Fruit fly (Drosophila melanogaster) whole organism, prepupa: ENCODE results near the gene CG17187.

Experiments used
- CG10669 ChIP-seq: fragments of 200-800 bp; sonication (Bioruptor generic); optimal IDR thresholded peaks from 3 replicates; lab custom pipeline; 2018; ENCODE audit warnings: missing biosample characterization, mild to moderate bottlenecking, missing genetic modification characterization, moderate library complexity
- CG15336 ChIP-seq: fragments of 200-800 bp; sonication (Bioruptor generic); IDR thresholded peaks from 2 replicates; pipeline ENCODE4 v1.3.6; 2022; ENCODE audit warnings: missing biosample characterization, missing genetic modification characterization
- CG1621 ChIP-seq: fragments of 200-800 bp; sonication (Bioruptor generic); optimal IDR thresholded peaks from 3 replicates; lab custom pipeline; 2018; ENCODE audit warnings: missing biosample characterization, mild to moderate bottlenecking, missing genetic modification characterization
- CG16779 ChIP-seq: fragments of 200-800 bp; sonication (Bioruptor generic); optimal IDR thresholded peaks from 3 replicates; lab custom pipeline; 2017; ENCODE audit warnings: missing biosample characterization, mild to moderate bottlenecking, missing genetic modification characterization
- CG3032 ChIP-seq: fragments of 200-800 bp; optimal IDR thresholded peaks from 2 replicates; lab custom pipeline; 2019; ENCODE audit warnings: missing biosample characterization, mild to moderate bottlenecking, missing genetic modification characterization, moderate library complexity
- CG31627 ChIP-seq: fragments of 200-800 bp; sonication (Bioruptor generic); optimal IDR thresholded peaks from 3 replicates; lab custom pipeline; 2016; ENCODE audit warnings: missing biosample characterization, missing genetic modification characterization
- CG34406 ChIP-seq: fragments of 200-800 bp; sonication (Bioruptor generic); optimal IDR thresholded peaks from 3 replicates; lab custom pipeline; 2016; ENCODE audit warnings: missing biosample characterization, missing genetic modification characterization
- CG3919 ChIP-seq: fragments of 200-800 bp; sonication (Bioruptor generic); optimal IDR thresholded peaks from 3 replicates; lab custom pipeline; 2016; ENCODE audit warnings: missing biosample characterization, missing genetic modification characterization
- CG6276 ChIP-seq: fragments of 200-800 bp; sonication (Bioruptor generic); optimal IDR thresholded peaks from 2 replicates; lab custom pipeline; 2017; ENCODE audit warnings: missing biosample characterization, mild to moderate bottlenecking, missing genetic modification characterization
- CG6792 ChIP-seq: fragments of 200-800 bp; sonication (Bioruptor generic); optimal IDR thresholded peaks from 3 replicates; lab custom pipeline; 2016; ENCODE audit warnings: missing biosample characterization, missing genetic modification characterization
- CG6808 ChIP-seq: fragments of 200-800 bp; sonication (Bioruptor generic); optimal IDR thresholded peaks from 3 replicates; lab custom pipeline; 2017; ENCODE audit warnings: missing biosample characterization, missing genetic modification characterization, mild to moderate bottlenecking, moderate library complexity, missing genetic modification reagents
- CG6854 ChIP-seq: fragments of 200-800 bp; sonication (Bioruptor generic); optimal IDR thresholded peaks from 2 replicates; lab custom pipeline; 2017; ENCODE audit warnings: missing biosample characterization, mild to moderate bottlenecking, missing genetic modification characterization
- CG7368 ChIP-seq: fragments of 200-800 bp; sonication (Bioruptor generic); optimal IDR thresholded peaks from 3 replicates; lab custom pipeline; 2016; ENCODE audit warnings: missing biosample characterization, missing genetic modification characterization
- CG8319 ChIP-seq: fragments of 200-800 bp; sonication (Bioruptor generic); optimal IDR thresholded peaks from 3 replicates; lab custom pipeline; 2016; ENCODE audit warnings: missing biosample characterization, missing genetic modification characterization
- CG8632 ChIP-seq: fragments of 200-800 bp; sonication (Bioruptor generic); optimal IDR thresholded peaks from 3 replicates; lab custom pipeline; 2016; ENCODE audit warnings: missing biosample characterization, missing genetic modification characterization
- Eip75B ChIP-seq: fragments of 200-800 bp; sonication (Bioruptor generic); optimal IDR thresholded peaks from 3 replicates; lab custom pipeline; 2016; ENCODE audit warnings: missing biosample characterization, missing genetic modification characterization
- Eip78C ChIP-seq: fragments of 200-800 bp; sonication (Bioruptor generic); peaks from one replicate; lab custom pipeline; 2016; ENCODE audit warnings: missing biosample characterization, missing genetic modification characterization
- Eip93F ChIP-seq: fragments of 200-800 bp; sonication (Bioruptor generic); optimal IDR thresholded peaks from 2 replicates; lab custom pipeline; 2016; ENCODE audit warnings: missing biosample characterization, mild to moderate bottlenecking, missing genetic modification characterization
- Ets21C ChIP-seq: fragments of 200-800 bp; sonication (Bioruptor generic); optimal IDR thresholded peaks from 3 replicates; lab custom pipeline; 2016; ENCODE audit warnings: missing biosample characterization, missing genetic modification characterization
- Ets96B ChIP-seq: fragments of 200-800 bp; optimal IDR thresholded peaks from 2 replicates; lab custom pipeline; 2019; ENCODE audit warnings: missing biosample characterization, mild to moderate bottlenecking, missing genetic modification characterization, moderate library complexity
- Gug ChIP-seq: fragments of 200-800 bp; sonication (Bioruptor generic); IDR thresholded peaks from 2 replicates; pipeline ENCODE4 v1.3.6; 2022; ENCODE audit warnings: missing biosample characterization, missing genetic modification characterization
- Hr38 ChIP-seq: sonication (Bioruptor generic); optimal IDR thresholded peaks from 2 replicates; lab custom pipeline; 2016; ENCODE audit warnings: missing biosample characterization, missing genetic modification characterization
- Lpt ChIP-seq: fragments of 200-800 bp; sonication (Bioruptor generic); optimal IDR thresholded peaks from 3 replicates; lab custom pipeline; 2016; ENCODE audit warnings: missing biosample characterization, missing genetic modification characterization
- Met ChIP-seq: fragments of 200-800 bp; sonication (Bioruptor generic); optimal IDR thresholded peaks from 3 replicates; lab custom pipeline; 2016; ENCODE audit warnings: missing biosample characterization, missing genetic modification characterization
- Smox ChIP-seq: fragments of 200-800 bp; sonication (Bioruptor generic); optimal IDR thresholded peaks from 3 replicates; lab custom pipeline; 2016; ENCODE audit warnings: missing biosample characterization, missing genetic modification characterization
- Sox14 ChIP-seq: fragments of 200-800 bp; sonication (Bioruptor generic); optimal IDR thresholded peaks from 3 replicates; lab custom pipeline; 2016; ENCODE audit warnings: missing biosample characterization, missing genetic modification characterization
- cyc ChIP-seq: fragments of 200-800 bp; sonication (Bioruptor generic); optimal IDR thresholded peaks from 3 replicates; lab custom pipeline; 2016; ENCODE audit warnings: missing biosample characterization, missing genetic modification characterization
- dac ChIP-seq: fragments of 200-800 bp; sonication (Bioruptor generic); optimal IDR thresholded peaks from 2 replicates; lab custom pipeline; 2017; ENCODE audit warnings: missing biosample characterization, mild to moderate bottlenecking, missing genetic modification characterization
- eg ChIP-seq: fragments of 200-800 bp; sonication (Bioruptor generic); IDR thresholded peaks from 3 replicates; pipeline ENCODE4 v1.3.6; 2022; ENCODE audit warnings: missing biosample characterization, missing genetic modification characterization
- esn ChIP-seq: fragments of 200-800 bp; sonication (Bioruptor generic); optimal IDR thresholded peaks from 2 replicates; lab custom pipeline; 2016; ENCODE audit warnings: missing biosample characterization, mild to moderate bottlenecking, missing genetic modification characterization, moderate library complexity
- fd59A ChIP-seq: fragments of 200-800 bp; sonication (Bioruptor generic); optimal IDR thresholded peaks from 2 replicates; lab custom pipeline; 2017; ENCODE audit warnings: missing biosample characterization, mild to moderate bottlenecking, missing genetic modification characterization, missing genetic modification reagents
- fd85E ChIP-seq: fragments of 200-800 bp; sonication (Bioruptor generic); optimal IDR thresholded peaks from 3 replicates; lab custom pipeline; 2016; ENCODE audit warnings: missing biosample characterization, missing genetic modification characterization
- fkh ChIP-seq: fragments of 200-800 bp; sonication (Bioruptor generic); optimal IDR thresholded peaks from 3 replicates; lab custom pipeline; 2017; ENCODE audit warnings: missing biosample characterization, mild to moderate bottlenecking, missing genetic modification characterization, moderate library complexity
- lz ChIP-seq: fragments of 200-800 bp; sonication (Bioruptor generic); optimal IDR thresholded peaks from 3 replicates; lab custom pipeline; 2016; ENCODE audit warnings: missing biosample characterization, missing genetic modification characterization
- net ChIP-seq: fragments of 200-800 bp; sonication (Bioruptor generic); optimal IDR thresholded peaks from 3 replicates; lab custom pipeline; 2016; ENCODE audit warnings: missing biosample characterization, missing genetic modification characterization
- pdm3 ChIP-seq: fragments of 200-800 bp; sonication (Bioruptor generic); optimal IDR thresholded peaks from 3 replicates; lab custom pipeline; 2016; ENCODE audit warnings: missing biosample characterization, missing genetic modification characterization
- salr ChIP-seq, 2 experiments: fragments of 200-800 bp; sonication (Bioruptor generic); optimal IDR thresholded peaks; 3 replicates each; lab custom pipeline; 2016 to 2018; ENCODE audit warnings: missing biosample characterization in 2 of 2, missing genetic modification characterization in 2 of 2, mild to moderate bottlenecking in 1 of 2
- spab ChIP-seq: fragments of 200-800 bp; sonication (Bioruptor generic); optimal IDR thresholded peaks from 2 replicates; lab custom pipeline; 2017; ENCODE audit warnings: missing biosample characterization, mild to moderate bottlenecking, missing genetic modification characterization, missing genetic modification reagents
- vri ChIP-seq: fragments of 200-800 bp; sonication (Bioruptor generic); optimal IDR thresholded peaks from 3 replicates; lab custom pipeline; 2016; ENCODE audit warnings: missing biosample characterization, mild to moderate bottlenecking, missing genetic modification characterization

The CG17187 gene

dm6 chr3R:11221437-11222230 lies 10.0 kb downstream of the CG17187 start, which contains the start of the genes CG6693 and RpL3 (continued):
- peak; percentile 81 for TF ChIP-seq esn (GFP tag; lab: Kevin White, UChicago)
- TF ChIP-seq CG3919 = peak; percentile 76
- TF ChIP-seq CG7368 (GFP tag; lab: Kevin White, UChicago) = peak; percentile 59
- no peak for TF ChIP-seq dac (GFP tag; lab: Kevin White, UChicago)
- peak; percentile 28 for TF ChIP-seq Ets21C
- no peak for TF ChIP-seq CG6276 (GFP tag; lab: Kevin White, UChicago)
- peak; percentile 83 for TF ChIP-seq Eip75B (GFP tag; lab: Kevin White, UChicago)
- peak; percentile 91 for TF ChIP-seq Eip78C (GFP tag; lab: Kevin White, UChicago)
- TF ChIP-seq CG16779 = peak; percentile 78
- peak; percentile 58 for TF ChIP-seq CG1621 (tag; lab: Kevin White, UChicago)
- peak; percentile 11 for TF ChIP-seq Lpt (GFP tag; lab: Kevin White, UChicago)
- peak; percentile 93 for TF ChIP-seq CG6854 (GFP tag; lab: Kevin White, UChicago)
- peak; percentile 61 for TF ChIP-seq CG10669
- peak; percentile 28 for TF ChIP-seq fkh
- peak; percentile 50 for TF ChIP-seq CG3032 (tag; lab: Kevin White, UChicago)
- TF ChIP-seq eg = peak; percentile 72; the same call in 2 of the 3 replicates
- peak; percentile 40 for TF ChIP-seq CG8632 (GFP tag; lab: Kevin White, UChicago)
- peak; percentile 63 for TF ChIP-seq Smox (GFP tag; lab: Kevin White, UChicago)
- peak; percentile 53 for TF ChIP-seq fd85E (GFP tag; lab: Kevin White, UChicago)
- TF ChIP-seq Met (GFP tag; lab: Kevin White, UChicago) = peak; percentile 73
- TF ChIP-seq fd59A (GFP tag; lab: Kevin White, UChicago) = peak; percentile 23
- TF ChIP-seq Hr38 (GFP tag; lab: Kevin White, UChicago) = no peak
- TF ChIP-seq CG31627 (GFP tag; lab: Kevin White, UChicago) = peak; percentile 22
- TF ChIP-seq CG8319 (GFP tag; lab: Kevin White, UChicago) = no peak
- TF ChIP-seq spab (GFP tag; lab: Kevin White, UChicago) = no peak
- TF ChIP-seq net (GFP tag; lab: Kevin White, UChicago) = peak; percentile 77
- TF ChIP-seq lz (GFP tag; lab: Kevin White, UChicago) = peak; percentile 54
- TF ChIP-seq Eip93F (GFP tag; lab: Kevin White, UChicago) = no peak
- TF ChIP-seq CG34406 (GFP tag; lab: Kevin White, UChicago) = peak; percentile 52
- peak; percentile 86 for TF ChIP-seq vri (GFP tag; lab: Kevin White, UChicago)
- TF ChIP-seq salr (GFP tag; optimal IDR thresholded peaks at IDR 0.05; lab: Kevin White, UChicago) = peak in 1 of 2 experiments; percentile 50
- peak; percentile 43 for TF ChIP-seq CG6792
- peak; percentile 67 for TF ChIP-seq CG6808
- TF ChIP-seq pdm3 (GFP tag; lab: Kevin White, UChicago) = peak; percentile 64
- TF ChIP-seq Ets96B = peak; percentile 59
- no peak for TF ChIP-seq Gug (GFP tag; lab: Robert Waterston, UW)
- TF ChIP-seq cyc (GFP tag; lab: Kevin White, UChicago) = peak; percentile 41
- TF ChIP-seq, all 60 proteins: peak for 43

dm6 chr3R:11219883-11220282 lies 11.8 kb downstream of the CG17187 start, which contains the start of gene CG6689:
Gene CG6689 (minus strand): TSS chr3R:11220064.
- TF ChIP-seq Sox14 (GFP tag; lab: Kevin White, UChicago) (peak; percentile 53), Hr38 (GFP tag; lab: Kevin White, UChicago) (no peak), vri (GFP tag; lab: Kevin White, UChicago) (peak; percentile 97), fkh (peak; percentile 87), Eip78C (GFP tag; lab: Kevin White, UChicago) (peak; percentile 35), CG6854 (GFP tag; lab: Kevin White, UChicago) (no peak), CG8632 (GFP tag; lab: Kevin White, UChicago) (no peak), Ets21C (no peak), CG15336 (GFP tag; lab: Robert Waterston, UW) (0 out of 2 replicates have a peak, but pooled peaks have one; percentile 10), Eip75B (GFP tag; lab: Kevin White, UChicago) (peak; percentile 2), esn (GFP tag; lab: Kevin White, UChicago) (peak; percentile 33)
